Worm (Caenorhabditis elegans) whole organism, dauer: ENCODE data around the gene gcy-8.

ENCODE experiments used
- unc-62 ChIP-seq: sonication (generic microtip); optimal IDR thresholded peaks from 2 replicates; lab custom pipeline; 2017; ENCODE audit warnings: missing biosample characterization, missing genetic modification reagents, missing genetic modification characterization

Gene gcy-8

ce11 chrIV:7957504-7957903, 29.6 kb downstream of the gcy-8 start, which contains the start of gene frpr-10:
frpr-10 (plus strand) TSS chrIV:7957804.
- TF ChIP-seq unc-62 (GFP tag; lab: Kevin White, UChicago) = no peak

- no peak for TF ChIP-seq unc-62 (GFP tag; lab: Kevin White, UChicago)
Observed at ce11 chrIV:7958092-7958491, 30.1 kb downstream of the gcy-8 start.

ce11 chrIV:7961889-7962342, 34.0 kb downstream of the gcy-8 start:
- no peak for TF ChIP-seq unc-62 (GFP tag; lab: Kevin White, UChicago)

- no peak for TF ChIP-seq unc-62 (GFP tag; lab: Kevin White, UChicago)
Observed at ce11 chrIV:7967006-7967405, 39.1 kb downstream of the gcy-8 start, which contains the start of gene F57H12.5. F57H12.5 (plus strand) TSS chrIV:7967306.

- TF ChIP-seq unc-62 (GFP tag; lab: Kevin White, UChicago) = no peak
Observed at ce11 chrIV:7976210-7976609, 48.3 kb downstream of the gcy-8 start, which contains the start of gene F57H12.6. F57H12.6 (minus strand) TSS chrIV:7976310.

- no peak for TF ChIP-seq unc-62 (GFP tag; lab: Kevin White, UChicago)
Observed at ce11 chrIV:7977452-7977940, 49.5 kb downstream of the gcy-8 start, which contains the start of gene ora-1. ora-1 (plus strand) TSS chrIV:7977890.

ce11 chrIV:7979588-7979987, 51.6 kb downstream of the gcy-8 start, which contains the start of gene unc-24:
unc-24 (plus strand) TSS chrIV:7979870.
- no peak for TF ChIP-seq unc-62 (GFP tag; lab: Kevin White, UChicago)

ce11 chrIV:7982024-7982576, 54.1 kb downstream of the gcy-8 start, which contains the start of gene arf-5:
arf-5 (plus strand) TSS chrIV:7982526.
- TF ChIP-seq unc-62 (GFP tag; lab: Kevin White, UChicago) = no peak

ce11 chrIV:7983021-7983420, 55.1 kb downstream of the gcy-8 start:
- TF ChIP-seq unc-62 (GFP tag; lab: Kevin White, UChicago) = no peak
